Fruit fly (Drosophila melanogaster): ENCODE results near the gene sas.

- peak; percentile 73 for TF ChIP-seq MBD-R2 (GFP tag; IDR thresholded peaks at IDR 0.05)
- no peak for TF ChIP-seq gcm (GFP tag; optimal IDR thresholded peaks at IDR 0.05)
- no peak for TF ChIP-seq Spps (tag; optimal IDR thresholded peaks at IDR 0.05)
- no peak for TF ChIP-seq prd (optimal IDR thresholded peaks at IDR 0.05)
- no peak for TF ChIP-seq prd (GFP tag; IDR thresholded peaks at IDR 0.05)
Observed at dm6 chr3R:7186242-7187092, 23.9 kb downstream of the sas start, which contains the start of the genes CG10055 and lap.

All from whole organism, embryonic.